Fruit fly (Drosophila melanogaster): ENCODE measurements around the gene CG43783.

The CG43783 gene

DNA sequence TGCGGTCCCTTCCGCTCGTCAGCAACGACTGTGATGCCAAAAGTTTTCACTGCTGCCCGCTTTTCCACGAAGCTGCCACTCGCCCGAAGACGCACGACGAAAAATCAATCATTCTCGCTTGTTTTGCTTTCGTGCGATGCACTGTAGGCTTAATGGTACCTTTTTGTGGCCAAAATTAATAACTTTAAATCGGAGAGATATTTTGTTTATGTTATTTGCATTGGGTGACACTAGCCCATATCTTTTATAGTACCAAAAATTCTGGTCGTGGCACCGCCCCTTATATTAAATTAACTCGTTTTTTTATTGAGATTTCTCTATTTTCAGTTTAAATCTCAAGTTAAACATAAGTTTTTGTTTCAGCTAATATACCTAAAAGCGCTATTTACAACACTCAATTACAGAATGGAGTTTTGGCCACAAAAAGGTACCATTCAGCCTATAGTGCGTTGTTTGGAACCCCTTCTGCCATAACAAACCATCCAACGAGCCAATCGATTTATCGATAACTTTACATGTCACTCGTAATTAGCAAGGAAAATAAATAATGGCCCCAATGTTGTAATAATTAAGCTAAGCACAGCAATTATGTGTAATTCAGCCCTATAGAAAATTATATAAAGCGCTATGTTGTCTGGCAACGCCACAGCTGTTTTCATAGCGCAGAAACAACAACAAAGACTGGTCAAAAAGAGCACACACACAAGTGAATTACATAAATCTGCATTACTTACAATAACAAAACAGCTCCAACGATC lies 694 bp downstream of the CG43783 start (continued):
- TF ChIP-seq Six4 (GFP tag; optimal IDR thresholded peaks at IDR 0.05) (no peak), CG7987 (GFP tag; optimal IDR thresholded peaks at IDR 0.05) (peak; percentile 11), sna (GFP tag; IDR thresholded peaks at IDR 0.05; ENCODE audit: partially characterized antibody) (no peak), pita (GFP tag; optimal IDR thresholded peaks at IDR 0.05) (no peak), CG30431 (GFP tag; optimal IDR thresholded peaks at IDR 0.05) (peak; percentile 9), CG15696 (tag; optimal IDR thresholded peaks at IDR 0.05) (peak; percentile 32), ken (GFP tag; IDR thresholded peaks at IDR 0.05) (0 out of 3 replicates have a peak, but pooled peaks have one; percentile 21), CG3847 (GFP tag; IDR thresholded peaks at IDR 0.05) (no peak), bsh (GFP tag; optimal IDR thresholded peaks at IDR 0.05) (peak; percentile 64), cato (GFP tag; optimal IDR thresholded peaks at IDR 0.05; ENCODE audit: borderline replicate concordance) (peak; percentile 22), ase (GFP tag; IDR thresholded peaks at IDR 0.05) (no peak), CG15601 (tag; optimal IDR thresholded peaks at IDR 0.05) (peak; percentile 40), eyg (GFP tag; optimal IDR thresholded peaks at IDR 0.05) (no peak), dm (GFP tag; optimal IDR thresholded peaks at IDR 0.05) (no peak), Hr3 (GFP tag; optimal IDR thresholded peaks at IDR 0.05) (peak; percentile 36), zen (tag; optimal IDR thresholded peaks at IDR 0.05) (no peak), CG31388 (GFP tag; optimal IDR thresholded peaks at IDR 0.05) (no peak), Hand (GFP tag; optimal IDR thresholded peaks at IDR 0.05) (peak; percentile 57), MTF-1 (GFP tag; optimal IDR thresholded peaks at IDR 0.05; ENCODE audit: borderline replicate concordance) (peak; percentile 25), hbn (GFP tag; IDR thresholded peaks at IDR 0.05; ENCODE audit: partially characterized antibody) (no peak), Taf1 (GFP tag; IDR thresholded peaks at IDR 0.05) (no peak), CG32772 (GFP tag; IDR thresholded peaks at IDR 0.05) (no peak), CG4820 (GFP tag; optimal IDR thresholded peaks at IDR 0.05) (peak; percentile 20), CG11398 (GFP tag; optimal IDR thresholded peaks at IDR 0.05) (no peak), CG3407 (GFP tag; optimal IDR thresholded peaks at IDR 0.05) (peak; percentile 65), HLH4C (GFP tag; IDR thresholded peaks at IDR 0.05; ENCODE audit: partially characterized antibody) (peak; percentile 45), CG32532 (GFP tag; IDR thresholded peaks at IDR 0.05) (0 out of 2 replicates have a peak, but pooled peaks have one; percentile 9), CG12071 (GFP tag; optimal IDR thresholded peaks at IDR 0.05) (peak; percentile 46), crc (GFP tag; optimal IDR thresholded peaks at IDR 0.05) (peak; percentile 39), B-H1 (GFP tag; IDR thresholded peaks at IDR 0.05) (no peak), CG14667 (GFP tag; IDR thresholded peaks at IDR 0.05) (no peak), CG1024 (GFP tag; IDR thresholded peaks at IDR 0.05) (no peak), aop (GFP tag; IDR thresholded peaks at IDR 0.05) (no peak), CG34376 (GFP tag; optimal IDR thresholded peaks at IDR 0.05) (peak; percentile 78), CG10565 (GFP tag; optimal IDR thresholded peaks at IDR 0.05) (no peak), Ets97D (GFP tag; optimal IDR thresholded peaks at IDR 0.05) (no peak), Tbp (GFP tag; optimal IDR thresholded peaks at IDR 0.05) (no peak), fd64A (GFP tag; optimal IDR thresholded peaks at IDR 0.05) (no peak), CG18476 (GFP tag; optimal IDR thresholded peaks at IDR 0.05) (peak; percentile 55), CG10959 (GFP tag; IDR thresholded peaks at IDR 0.05) (no peak), CG7963 (GFP tag; IDR thresholded peaks at IDR 0.05; ENCODE audit: partially characterized antibody) (no peak), CG2712 (tag; optimal IDR thresholded peaks at IDR 0.05) (peak; percentile 72), ash1 (GFP tag; optimal IDR thresholded peaks at IDR 0.05) (no peak), Lim3 (GFP tag; IDR thresholded peaks at IDR 0.05) (no peak), CG10274 (GFP tag; optimal IDR thresholded peaks at IDR 0.05) (peak; percentile 24), fd3F (GFP tag; optimal IDR thresholded peaks at IDR 0.05) (peak; percentile 59), Stat92E (GFP tag; optimal IDR thresholded peaks at IDR 0.05) (peak in 1 of 3 experiments; percentile 36), disco-r (GFP tag; optimal IDR thresholded peaks at IDR 0.05) (peak; percentile 57), CG2875 (GFP tag; optimal IDR thresholded peaks at IDR 0.05) (peak; percentile 65)

Measured in whole organism, embryonic.